Fruit fly (Drosophila melanogaster): ENCODE measurements around the gene CG46339.

The CG46339 gene

dm6 chr3R:26875544-26876027 lies 40.0 kb upstream of the CG46339 start, which contains the start of gene Rb97D (continued):
- TF ChIP-seq Bdp1 (GFP tag; optimal IDR thresholded peaks at IDR 0.05) (peak; percentile 56), ro (GFP tag; IDR thresholded peaks at IDR 0.05) (no peak; the same call in none of the 2 replicates), crol (GFP tag; IDR thresholded peaks at IDR 0.05) (peak; percentile 16; the same call in 1 of the 2 replicates), sd (tag; optimal IDR thresholded peaks at IDR 0.05) (peak; percentile 35), ttk (GFP tag; IDR thresholded peaks at IDR 0.05) (peak; percentile 52), NfI (GFP tag; optimal IDR thresholded peaks at IDR 0.05) (peak; percentile 38), Side (GFP tag; optimal IDR thresholded peaks at IDR 0.05) (peak; percentile 76), Drgx (GFP tag; IDR thresholded peaks at IDR 0.05) (peak; percentile 65), br (optimal IDR thresholded peaks at IDR 0.05) (no peak), Asciz (GFP tag; optimal IDR thresholded peaks at IDR 0.05) (peak; percentile 8), hth (optimal IDR thresholded peaks at IDR 0.05) (no peak), CG10959 (GFP tag; IDR thresholded peaks at IDR 0.05) (0 out of 2 replicates have a peak, but pooled peaks have one; percentile 25), Ssrp (tag; optimal IDR thresholded peaks at IDR 0.05) (peak; percentile 63), cwo (GFP tag; optimal IDR thresholded peaks at IDR 0.05) (peak; percentile 20), scrt (GFP tag; optimal IDR thresholded peaks at IDR 0.05) (peak; percentile 20), Deaf1 (tag; optimal IDR thresholded peaks at IDR 0.05) (peak; percentile 4), CG15514 (GFP tag; optimal IDR thresholded peaks at IDR 0.05) (peak; percentile 87), CG34376 (GFP tag; optimal IDR thresholded peaks at IDR 0.05) (peak; percentile 51), CG12155 (GFP tag; optimal IDR thresholded peaks at IDR 0.05) (peak; percentile 73), aop (GFP tag; IDR thresholded peaks at IDR 0.05) (no peak), CG7987 (GFP tag; optimal IDR thresholded peaks at IDR 0.05) (no peak), ac (GFP tag; optimal IDR thresholded peaks at IDR 0.05) (peak; percentile 24), CG5245 (GFP tag; optimal IDR thresholded peaks at IDR 0.05) (peak; percentile 55), CG1233 (GFP tag; optimal IDR thresholded peaks at IDR 0.05) (peak; percentile 31), bbx (GFP tag; IDR thresholded peaks at IDR 0.05; ENCODE audit: partially characterized antibody) (peak; percentile 85), CG10209 (GFP tag; optimal IDR thresholded peaks at IDR 0.05) (peak; percentile 65), CG32532 (GFP tag; IDR thresholded peaks at IDR 0.05) (peak; percentile 83), CG10366 (GFP tag; IDR thresholded peaks at IDR 0.05) (peak; percentile 70), Sry-δ (GFP tag; optimal IDR thresholded peaks at IDR 0.05) (peak; percentile 72), CG14441 (GFP tag; IDR thresholded peaks at IDR 0.05) (peak; percentile 63), CG2202 (tag; optimal IDR thresholded peaks at IDR 0.05) (peak; percentile 11), dm (GFP tag; optimal IDR thresholded peaks at IDR 0.05) (peak; percentile 38), sna (GFP tag; IDR thresholded peaks at IDR 0.05; ENCODE audit: partially characterized antibody) (peak; percentile 91), Six4 (GFP tag; optimal IDR thresholded peaks at IDR 0.05) (peak; percentile 38), Opbp (GFP tag; IDR thresholded peaks at IDR 0.05; ENCODE audit: partially characterized antibody) (peak; percentile 83; the same call in 2 of the 3 replicates), Camta (GFP tag; optimal IDR thresholded peaks at IDR 0.05) (peak; percentile 71), Spps (tag; optimal IDR thresholded peaks at IDR 0.05) (peak; percentile 23), tup (GFP tag; optimal IDR thresholded peaks at IDR 0.05) (peak; percentile 3), dysf (GFP tag; IDR thresholded peaks at IDR 0.05) (peak; percentile 81), CG1603 (tag; optimal IDR thresholded peaks at IDR 0.05) (peak; percentile 70), Hr51 (GFP tag; optimal IDR thresholded peaks at IDR 0.05) (peak; percentile 66 to 68), wek (GFP tag; optimal IDR thresholded peaks at IDR 0.05) (peak; percentile 95), Chrac-16 (GFP tag; optimal IDR thresholded peaks at IDR 0.05) (peak; percentile 62), CG32767 (GFP tag; IDR thresholded peaks at IDR 0.05) (peak; percentile 70), CHES-1-like (GFP tag; optimal IDR thresholded peaks at IDR 0.05) (peak; percentile 65), CG11456 (GFP tag; IDR thresholded peaks at IDR 0.05) (peak; percentile 78), repo (GFP tag; optimal IDR thresholded peaks at IDR 0.05) (peak; percentile 53), otp (GFP tag; IDR thresholded peaks at IDR 0.05) (peak; percentile 53; the same call in 1 of the 3 replicates), abd-A (tag; optimal IDR thresholded peaks at IDR 0.05) (no peak), CG2712 (tag; optimal IDR thresholded peaks at IDR 0.05) (peak; percentile 79)
